Worm (Caenorhabditis elegans): Measurements from ENCODE around the gene R10H10.7.
A peak's percentile ranks its signal among the peaks of the same experiment; 100 is the strongest.

R10H10.7 gene

ce11 chrIV:10403193-10404058 lies 10.3 kb downstream of the R10H10.7 start, which contains the start of gene gpa-7:
Gene gpa-7, plus strand, starts transcription at chrIV:10404008.
- TF ChIP-seq lin-1 (GFP tag; IDR thresholded peaks at IDR 0.05) (no peak), ceh-82 (tag; optimal IDR thresholded peaks at IDR 0.05) (no peak), nhr-25 (tag; optimal IDR thresholded peaks at IDR 0.05; ENCODE audit: borderline replicate concordance, insufficient read depth) (no peak), snpc-1.2 (GFP tag; IDR thresholded peaks at IDR 0.05) (no peak), F44E2.7 (GFP tag; IDR thresholded peaks at IDR 0.05) (no peak), lir-3 (tag; optimal IDR thresholded peaks at IDR 0.05) (no peak), saeg-2 (GFP tag; IDR thresholded peaks at IDR 0.05) (no peak), dpl-1 (GFP tag; optimal IDR thresholded peaks at IDR 0.05) (no peak), zip-2 (tag; optimal IDR thresholded peaks at IDR 0.05) (no peak), nhr-111 (GFP tag; optimal IDR thresholded peaks at IDR 0.05) (no peak), dmd-8 (GFP tag; IDR thresholded peaks at IDR 0.05) (no peak), nhr-10 (tag; optimal IDR thresholded peaks at IDR 0.05) (no peak), sdz-12 (GFP tag; optimal IDR thresholded peaks at IDR 0.05) (no peak), nhr-48 (tag; optimal IDR thresholded peaks at IDR 0.05) (peak; percentile 33), skn-1 (tag; optimal IDR thresholded peaks at IDR 0.05) (no peak), ztf-7 (tag; optimal IDR thresholded peaks at IDR 0.05) (no peak), D1046.2 (GFP tag; IDR thresholded peaks at IDR 0.05) (no peak), Y5F2A.4 (GFP tag; optimal IDR thresholded peaks at IDR 0.05) (no peak), nhr-77 (tag; optimal IDR thresholded peaks at IDR 0.05) (no peak), zfp-2 (tag; optimal IDR thresholded peaks at IDR 0.05) (no peak), hlh-30 (tag; optimal IDR thresholded peaks at IDR 0.05; ENCODE audit: insufficient read depth) (peak; percentile 48), T20F7.1 (GFP tag; optimal IDR thresholded peaks at IDR 0.05) (no peak), ztf-11 (tag; optimal IDR thresholded peaks at IDR 0.05) (no peak), mdl-1 (tag; optimal IDR thresholded peaks at IDR 0.05) (no peak), nhr-6 (tag; optimal IDR thresholded peaks at IDR 0.05) (no peak), egl-43 (GFP tag; IDR thresholded peaks at IDR 0.05) (no peak), hmg-1.1 (GFP tag; IDR thresholded peaks at IDR 0.05) (peak; percentile 72), zag-1 (tag; optimal IDR thresholded peaks at IDR 0.05) (no peak), aly-2 (tag; optimal IDR thresholded peaks at IDR 0.05) (no peak), dmd-9 (GFP tag; IDR thresholded peaks at IDR 0.05) (no peak), lin-29 (GFP tag; IDR thresholded peaks at IDR 0.05) (no peak), duxl-1 (tag; optimal IDR thresholded peaks at IDR 0.05; ENCODE audit: poor library complexity) (no peak), mxl-2 (GFP tag; conservative IDR thresholded peaks at IDR 0.05) (no peak), php-3 (GFP tag; IDR thresholded peaks at IDR 0.05) (no peak), mep-1 (tag; optimal IDR thresholded peaks at IDR 0.05) (peak; percentile 59), gei-8 (GFP tag; optimal IDR thresholded peaks at IDR 0.05) (peak; percentile 65), ces-1 (GFP tag; optimal IDR thresholded peaks at IDR 0.05) (no peak), F26F4.8 (GFP tag; conservative IDR thresholded peaks at IDR 0.05) (no peak), dve-1 (tag; optimal IDR thresholded peaks at IDR 0.05; ENCODE audit: insufficient read depth) (no peak), pqm-1 (tag; optimal IDR thresholded peaks at IDR 0.05) (no peak), Y48G9A.11 (GFP tag; IDR thresholded peaks at IDR 0.05) (no peak), fos-1 (tag; optimal IDR thresholded peaks at IDR 0.05) (no peak), attf-4 (tag; optimal IDR thresholded peaks at IDR 0.05) (no peak), F10B5.3 (tag; optimal IDR thresholded peaks at IDR 0.05) (no peak), nhr-76 (tag; optimal IDR thresholded peaks at IDR 0.05) (no peak), arid-1 (GFP tag; conservative IDR thresholded peaks at IDR 0.05) (no peak), lim-7 (GFP tag; IDR thresholded peaks at IDR 0.05) (peak; percentile 57; the same call in 1 of the 2 replicates), spr-1 (tag; optimal IDR thresholded peaks at IDR 0.05) (no peak), unc-130 (GFP tag; optimal IDR thresholded peaks at IDR 0.05) (no peak), aha-1 (tag) (peak; percentile 97), zip-11 (GFP tag; IDR thresholded peaks at IDR 0.05) (no peak)
